Fruit fly (Drosophila melanogaster): Measurements from ENCODE around the gene CG14572.

Gene CG14572

DNA sequence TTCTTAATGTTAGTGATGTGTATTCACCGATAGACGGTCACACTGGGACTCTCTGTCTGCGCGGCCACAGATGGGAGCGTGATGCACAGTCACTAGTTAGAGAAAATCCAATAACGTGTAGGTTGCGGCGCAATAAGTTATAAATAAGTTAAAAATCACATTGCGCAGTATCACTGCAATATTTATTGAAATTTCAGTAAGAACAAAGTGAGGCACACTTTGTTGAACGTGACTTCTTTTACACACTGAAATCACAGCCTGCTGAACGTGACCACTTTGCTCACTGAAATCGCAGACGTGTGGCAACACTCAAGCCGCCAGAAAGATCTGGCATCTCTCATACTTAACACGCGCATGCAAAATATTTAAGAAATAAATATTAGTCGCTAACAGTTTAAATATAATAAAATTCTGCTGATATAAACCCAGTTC lies 12.7 kb upstream of the CG14572 start, which contains the start of the genes CG11247 and Polr2H (continued):
- TF ChIP-seq ato (GFP tag; IDR thresholded peaks at IDR 0.05; ENCODE audit: partially characterized antibody) (0 out of 2 replicates have a peak, but pooled peaks have one; percentile 48), sna (GFP tag; IDR thresholded peaks at IDR 0.05; ENCODE audit: partially characterized antibody) (peak; percentile 77), CG43689 (GFP tag; IDR thresholded peaks at IDR 0.05) (peak; percentile 63), onecut (GFP tag; IDR thresholded peaks at IDR 0.05) (peak; percentile 61), mam (GFP tag; optimal IDR thresholded peaks at IDR 0.05) (peak; percentile 98), fd3F (GFP tag; optimal IDR thresholded peaks at IDR 0.05) (peak; percentile 79), Dp (GFP tag; optimal IDR thresholded peaks at IDR 0.05) (peak; percentile 15), CG13424 (tag; optimal IDR thresholded peaks at IDR 0.05) (peak; percentile 89), inv (GFP tag; IDR thresholded peaks at IDR 0.05; ENCODE audit: partially characterized antibody) (peak; percentile 76), trh (GFP tag; optimal IDR thresholded peaks at IDR 0.05) (peak; percentile 88), CG11247 (GFP tag; IDR thresholded peaks at IDR 0.05) (peak; percentile 97), otp (GFP tag; IDR thresholded peaks at IDR 0.05) (peak; percentile 88), pum (GFP tag; optimal IDR thresholded peaks at IDR 0.05) (peak; percentile 96), CG1603 (tag; optimal IDR thresholded peaks at IDR 0.05) (peak; percentile 96), jigr1 (GFP tag; IDR thresholded peaks at IDR 0.05) (peak; percentile 87), Awh (GFP tag; IDR thresholded peaks at IDR 0.05) (peak; percentile 38; the same call in 1 of the 2 replicates), CG18599 (GFP tag; optimal IDR thresholded peaks at IDR 0.05) (peak; percentile 76), lov (optimal IDR thresholded peaks at IDR 0.05) (no peak), lov (GFP tag; IDR thresholded peaks at IDR 0.05) (peak; percentile 81; the same call in 2 of the 3 replicates), Rfx (GFP tag; IDR thresholded peaks at IDR 0.05) (peak; percentile 96), Side (GFP tag; optimal IDR thresholded peaks at IDR 0.05) (peak; percentile 93), pho (GFP tag; optimal IDR thresholded peaks at IDR 0.05) (peak; percentile 96), Bdp1 (GFP tag; optimal IDR thresholded peaks at IDR 0.05) (peak; percentile 87), chm (GFP tag; IDR thresholded peaks at IDR 0.05) (peak; percentile 82), CG2120 (GFP tag; optimal IDR thresholded peaks at IDR 0.05) (peak; percentile 97), Nf-YB (GFP tag; optimal IDR thresholded peaks at IDR 0.05) (peak; percentile 52), gce (GFP tag; IDR thresholded peaks at IDR 0.05) (no peak; the same call in 2 of the 3 replicates), Fer1 (GFP tag; optimal IDR thresholded peaks at IDR 0.05) (no peak), schlank (tag; optimal IDR thresholded peaks at IDR 0.05) (peak; percentile 54), CG10274 (GFP tag; optimal IDR thresholded peaks at IDR 0.05) (peak; percentile 54), tap (tag; optimal IDR thresholded peaks at IDR 0.05) (no peak), Meics (GFP tag; optimal IDR thresholded peaks at IDR 0.05) (peak; percentile 79), aop (GFP tag; IDR thresholded peaks at IDR 0.05) (peak; percentile 11; the same call in 1 of the 2 replicates), CHES-1-like (GFP tag; optimal IDR thresholded peaks at IDR 0.05) (peak; percentile 96), sens-2 (GFP tag; IDR thresholded peaks at IDR 0.05) (peak; percentile 72; the same call in 1 of the 2 replicates), CG32532 (GFP tag; IDR thresholded peaks at IDR 0.05) (peak; percentile 95), Tbp (GFP tag; optimal IDR thresholded peaks at IDR 0.05) (no peak), Myb (GFP tag; optimal IDR thresholded peaks at IDR 0.05) (peak; percentile 83), bsh (GFP tag; optimal IDR thresholded peaks at IDR 0.05) (peak in 1 of 2 experiments; percentile 85), CG16815 (GFP tag; optimal IDR thresholded peaks at IDR 0.05) (peak; percentile 90), btn (GFP tag; optimal IDR thresholded peaks at IDR 0.05) (peak; percentile 78), chinmo (GFP tag; IDR thresholded peaks at IDR 0.05; ENCODE audit: partially characterized antibody) (no peak), slbo (GFP tag; IDR thresholded peaks at IDR 0.05) (peak; percentile 97), Lhr (GFP tag; optimal IDR thresholded peaks at IDR 0.05) (peak; percentile 83), ATbp (GFP tag; optimal IDR thresholded peaks at IDR 0.05) (peak; percentile 62), Fer3 (tag; optimal IDR thresholded peaks at IDR 0.05) (peak; percentile 81), CG13775 (GFP tag; optimal IDR thresholded peaks at IDR 0.05) (peak; percentile 93), Hand (GFP tag; optimal IDR thresholded peaks at IDR 0.05) (no peak), yki (optimal IDR thresholded peaks at IDR 0.05) (peak; percentile 66), dm (GFP tag; optimal IDR thresholded peaks at IDR 0.05) (peak; percentile 95), zen2 (GFP tag; IDR thresholded peaks at IDR 0.05; ENCODE audit: partially characterized antibody) (peak; percentile 58; the same call in 1 of the 3 replicates)
